Worm (Caenorhabditis elegans) whole organism, mixed stage, embryonic: ENCODE data around the gene cwf-19L2.
A peak's percentile ranks its signal among the peaks of the same experiment; 100 is the strongest.

ENCODE experiments used
- M03D4.4 ChIP-seq: sonication (generic microtip); optimal IDR thresholded peaks from 2 replicates; lab custom pipeline; 2017; ENCODE audit warnings: mild to moderate bottlenecking, missing genetic modification characterization, missing compliant biosample characterization
- bed-3 ChIP-seq: fragments of 200-800 bp; sonication (Bioruptor generic); optimal IDR thresholded peaks from 3 replicates; lab custom pipeline; 2018; ENCODE audit warnings: mild to moderate bottlenecking, missing genetic modification characterization, moderate library complexity, missing compliant biosample characterization
- blmp-1 ChIP-seq: fragments of 150-350 bp; optimal IDR thresholded peaks from 2 replicates; lab custom pipeline; 2014; ENCODE audit warnings: missing biosample characterization, missing genetic modification characterization
- ceh-39 ChIP-seq: fragments of 150-350 bp; optimal IDR thresholded peaks from 2 replicates; lab custom pipeline; 2014; ENCODE audit warnings: missing biosample characterization, missing genetic modification characterization
- ceh-43 ChIP-seq: fragments of 200-800 bp; sonication (Bioruptor generic); optimal IDR thresholded peaks from 2 replicates; lab custom pipeline; 2018; ENCODE audit warnings: mild to moderate bottlenecking, missing genetic modification characterization, moderate library complexity, missing compliant biosample characterization
- ceh-83 ChIP-seq: fragments of 200-800 bp; sonication (Bioruptor generic); optimal IDR thresholded peaks from 2 replicates; lab custom pipeline; 2018; ENCODE audit warnings: mild to moderate bottlenecking, missing genetic modification characterization, missing compliant biosample characterization
- ces-1 ChIP-seq: fragments of 150-350 bp; optimal IDR thresholded peaks from 2 replicates; lab custom pipeline; 2014; ENCODE audit warnings: missing biosample characterization, missing genetic modification reagents, missing genetic modification characterization
- cnd-1 ChIP-seq: fragments of 200-800 bp; sonication (Bioruptor generic); optimal IDR thresholded peaks from 2 replicates; lab custom pipeline; 2018; ENCODE audit warnings: mild to moderate bottlenecking, missing genetic modification characterization, missing compliant biosample characterization
- drap-1 ChIP-seq: fragments of 200-800 bp; sonication (Bioruptor generic); optimal IDR thresholded peaks from 3 replicates; lab custom pipeline; 2018; ENCODE audit warnings: mild to moderate bottlenecking, missing genetic modification characterization, missing compliant biosample characterization
- elt-1 ChIP-seq: sonication (generic microtip); optimal IDR thresholded peaks from 2 replicates; lab custom pipeline; 2017; ENCODE audit warnings: missing genetic modification characterization, mild to moderate bottlenecking, missing compliant biosample characterization, antibody characterized with exemption, moderate library complexity, borderline replicate concordance; ENCODE audit not compliant: insufficient read depth
- elt-3 ChIP-seq: fragments of 150-350 bp; optimal IDR thresholded peaks from 2 replicates; lab custom pipeline; 2014; ENCODE audit warnings: missing biosample characterization, missing genetic modification characterization
- flh-1 ChIP-seq: fragments of 200-800 bp; sonication (Bioruptor generic); optimal IDR thresholded peaks from 2 replicates; lab custom pipeline; 2018; ENCODE audit warnings: mild to moderate bottlenecking, missing genetic modification characterization, moderate library complexity, missing compliant biosample characterization
- ham-2 ChIP-seq: fragments of 200-800 bp; sonication (Bioruptor generic); optimal IDR thresholded peaks from 2 replicates; lab custom pipeline; 2018; ENCODE audit warnings: mild to moderate bottlenecking, missing genetic modification characterization, missing compliant biosample characterization
- hlh-1 ChIP-seq: fragments of 150-350 bp; optimal IDR thresholded peaks from 2 replicates; lab custom pipeline; 2014; ENCODE audit warnings: missing biosample characterization, missing genetic modification reagents, missing genetic modification characterization
- lin-13 ChIP-seq: fragments of 150-350 bp; optimal IDR thresholded peaks from 2 replicates; lab custom pipeline; 2014; ENCODE audit warnings: missing biosample characterization, missing genetic modification characterization
- lin-32 ChIP-seq: fragments of 200-800 bp; sonication (Bioruptor generic); optimal IDR thresholded peaks from 2 replicates; lab custom pipeline; 2018; ENCODE audit warnings: mild to moderate bottlenecking, missing genetic modification characterization, missing compliant biosample characterization
- lsy-2 ChIP-seq: fragments of 150-350 bp; optimal IDR thresholded peaks from 2 replicates; lab custom pipeline; 2014; ENCODE audit warnings: missing biosample characterization, missing genetic modification characterization
- mab-5 ChIP-seq: fragments of 150-350 bp; optimal IDR thresholded peaks from 2 replicates; lab custom pipeline; 2014; ENCODE audit warnings: missing biosample characterization, missing genetic modification characterization
- mep-1 ChIP-seq: fragments of 150-350 bp; optimal IDR thresholded peaks from 2 replicates; lab custom pipeline; 2017; ENCODE audit warnings: missing biosample characterization, missing genetic modification reagents, missing genetic modification characterization, inconsistent platforms
- mls-2 ChIP-seq: sonication (generic microtip); optimal IDR thresholded peaks from 2 replicates; lab custom pipeline; 2016; ENCODE audit warnings: mild to moderate bottlenecking, missing genetic modification characterization, moderate library complexity, missing compliant biosample characterization
- nhr-12 ChIP-seq: fragments of 150-350 bp; optimal IDR thresholded peaks from 2 replicates; lab custom pipeline; 2014; ENCODE audit warnings: missing biosample characterization, missing genetic modification characterization
- nhr-2 ChIP-seq: fragments of 150-350 bp; optimal IDR thresholded peaks from 2 replicates; lab custom pipeline; 2014; ENCODE audit warnings: missing biosample characterization, missing genetic modification characterization
- nhr-237 ChIP-seq: fragments of 150-350 bp; optimal IDR thresholded peaks from 2 replicates; lab custom pipeline; 2014; ENCODE audit warnings: missing biosample characterization, missing genetic modification characterization
- nhr-28 ChIP-seq: fragments of 150-350 bp; optimal IDR thresholded peaks from 2 replicates; lab custom pipeline; 2014; ENCODE audit warnings: missing biosample characterization, missing genetic modification characterization
- nhr-76 ChIP-seq: sonication (generic microtip); optimal IDR thresholded peaks from 2 replicates; lab custom pipeline; 2017; ENCODE audit warnings: missing biosample characterization, missing genetic modification characterization
- pha-4 ChIP-seq: fragments of 150-350 bp; optimal IDR thresholded peaks from 2 replicates; lab custom pipeline; 2018; ENCODE audit warnings: missing biosample characterization, missing genetic modification reagents, missing genetic modification characterization
- sem-2 ChIP-seq: fragments of 200-800 bp; sonication (Bioruptor generic); optimal IDR thresholded peaks from 2 replicates; lab custom pipeline; 2018; ENCODE audit warnings: mild to moderate bottlenecking, missing genetic modification characterization, missing compliant biosample characterization
- snpc-4 ChIP-seq: fragments of 150-350 bp; optimal IDR thresholded peaks from 2 replicates; lab custom pipeline; 2014; ENCODE audit warnings: missing biosample characterization, missing genetic modification characterization
- sptf-1 ChIP-seq: sonication (generic microtip); optimal IDR thresholded peaks from 2 replicates; lab custom pipeline; 2017; ENCODE audit warnings: mild to moderate bottlenecking, missing genetic modification characterization, moderate library complexity, missing compliant biosample characterization
- tbx-8 ChIP-seq: fragments of 200-800 bp; sonication (Bioruptor generic); optimal IDR thresholded peaks from 2 replicates; lab custom pipeline; 2018; ENCODE audit warnings: mild to moderate bottlenecking, missing genetic modification characterization, moderate library complexity, missing compliant biosample characterization
- unc-120 ChIP-seq: sonication (generic microtip); optimal IDR thresholded peaks from 2 replicates; lab custom pipeline; 2017; ENCODE audit warnings: missing genetic modification characterization, missing compliant biosample characterization; ENCODE audit not compliant: poor library complexity, severe bottlenecking
- unc-39 ChIP-seq: fragments of 150-350 bp; optimal IDR thresholded peaks from 2 replicates; lab custom pipeline; 2014; ENCODE audit warnings: missing biosample characterization, missing genetic modification characterization
- unc-62 ChIP-seq: fragments of 150-350 bp; optimal IDR thresholded peaks from 2 replicates; lab custom pipeline; 2014; ENCODE audit warnings: missing biosample characterization, missing genetic modification reagents, missing genetic modification characterization
- zip-8 ChIP-seq: fragments of 150-350 bp; optimal IDR thresholded peaks from 2 replicates; lab custom pipeline; 2014; ENCODE audit warnings: missing biosample characterization, missing genetic modification characterization
- ztf-11 ChIP-seq: fragments of 150-350 bp; optimal IDR thresholded peaks from 2 replicates; lab custom pipeline; 2014; ENCODE audit warnings: missing biosample characterization, missing genetic modification characterization

Gene cwf-19L2

ce11 chrIII:7263028-7263427 lies 30.4 kb upstream of the cwf-19L2 start:
- TF ChIP-seq lin-13: no peak
- no peak for TF ChIP-seq mab-5 (tag; lab: Kevin White, UChicago)
- TF ChIP-seq unc-120: no peak
- TF ChIP-seq tbx-8: no peak
- TF ChIP-seq elt-1 (tag; lab: Kevin White, UChicago): no peak
- no peak for TF ChIP-seq unc-39 (tag; lab: Kevin White, UChicago)
- no peak for TF ChIP-seq hlh-1
- TF ChIP-seq drap-1: no peak
- TF ChIP-seq ceh-39: no peak
- TF ChIP-seq nhr-237 (tag; lab: Kevin White, UChicago): no peak
- TF ChIP-seq sem-2 (GFP tag; lab: Kevin White, UChicago): no peak
- no peak for TF ChIP-seq M03D4.4
- no peak for TF ChIP-seq sptf-1 (tag; lab: Kevin White, UChicago)
- no peak for TF ChIP-seq blmp-1

- TF ChIP-seq lin-32 (GFP tag; lab: Kevin White, UChicago): no peak
- no peak for TF ChIP-seq cnd-1 (tag; lab: Kevin White, UChicago)
- TF ChIP-seq hlh-1: no peak
- no peak for TF ChIP-seq ham-2
- TF ChIP-seq elt-1 (tag; lab: Kevin White, UChicago): no peak
- TF ChIP-seq elt-3: no peak
- no peak for TF ChIP-seq ceh-83
- TF ChIP-seq ces-1 (GFP tag; lab: Kevin White, UChicago): no peak
- TF ChIP-seq drap-1: no peak
- TF ChIP-seq nhr-2: no peak
- no peak for TF ChIP-seq mep-1 (tag; lab: Kevin White, UChicago)
These were observed 22.4 kb upstream of the cwf-19L2 start for ce11 chrIII:7271083-7271482.

- peak; percentile 34 for TF ChIP-seq ces-1 (GFP tag; lab: Kevin White, UChicago)
- peak; percentile 6 for TF ChIP-seq ceh-83
- no peak for TF ChIP-seq flh-1 (GFP tag; lab: Kevin White, UChicago)
- TF ChIP-seq unc-39 (tag; lab: Kevin White, UChicago): no peak
- no peak for TF ChIP-seq nhr-28 (tag; lab: Kevin White, UChicago)
- no peak for TF ChIP-seq zip-8 (tag; lab: Kevin White, UChicago)
- TF ChIP-seq sptf-1 (tag; lab: Kevin White, UChicago): peak; percentile 37
- no peak for TF ChIP-seq sem-2 (GFP tag; lab: Kevin White, UChicago)
- no peak for TF ChIP-seq nhr-237 (tag; lab: Kevin White, UChicago)
- TF ChIP-seq hlh-1: no peak
- TF ChIP-seq ztf-11 (tag; lab: Kevin White, UChicago): no peak
- no peak for TF ChIP-seq mab-5 (tag; lab: Kevin White, UChicago)
- no peak for TF ChIP-seq ceh-39
- no peak for TF ChIP-seq nhr-76 (tag; lab: Kevin White, UChicago)
- no peak for TF ChIP-seq unc-62 (GFP tag; lab: Kevin White, UChicago)
- TF ChIP-seq lin-13: peak; percentile 36
- TF ChIP-seq elt-1 (tag; lab: Kevin White, UChicago): no peak
- TF ChIP-seq unc-120: peak; percentile 46
- TF ChIP-seq mls-2: peak; percentile 75
- TF ChIP-seq lin-32 (GFP tag; lab: Kevin White, UChicago): no peak
- no peak for TF ChIP-seq nhr-12 (tag; lab: Kevin White, UChicago)
- no peak for TF ChIP-seq drap-1
- no peak for TF ChIP-seq bed-3
- TF ChIP-seq pha-4 (tag; lab: Kevin White, UChicago): peak; percentile 9
- TF ChIP-seq M03D4.4: peak; percentile 64
- TF ChIP-seq ceh-43 (GFP tag; lab: Kevin White, UChicago): peak; percentile 64
- TF ChIP-seq elt-3: no peak
- TF ChIP-seq tbx-8: no peak
- peak; percentile 16 for TF ChIP-seq lsy-2 (tag; lab: Kevin White, UChicago)
- TF ChIP-seq nhr-2: no peak
- TF ChIP-seq blmp-1: no peak
- no peak for TF ChIP-seq snpc-4 (tag; lab: Kevin White, UChicago)
- peak; percentile 33 for TF ChIP-seq mep-1 (tag; lab: Kevin White, UChicago)
- no peak for TF ChIP-seq ham-2
- peak; percentile 11 for TF ChIP-seq cnd-1 (tag; lab: Kevin White, UChicago)
These were observed 21.3 kb upstream of the cwf-19L2 start for ce11 chrIII:7272088-7272487.

ce11 chrIII:7272828-7273227 lies 20.6 kb upstream of the cwf-19L2 start:
- TF ChIP-seq hlh-1 (no peak), mab-5 (tag; lab: Kevin White, UChicago) (no peak)
